Worm (Caenorhabditis elegans) whole organism, midembryonic: Measurements from ENCODE around the gene F44E5.15.

Source experiments
- flt-1 ChIP-seq: fragments of 200-800 bp; sonication (Bioruptor generic); IDR thresholded peaks from 2 replicates; pipeline ENCODE4 v1.3.6; 2022; ENCODE audit warnings: missing genetic modification characterization, missing compliant biosample characterization
- klf-2 ChIP-seq: fragments of 200-800 bp; sonication (Bioruptor generic); conservative IDR thresholded peaks from 2 replicates; pipeline ENCODE4 v1.3.6; 2022; ENCODE audit warnings: missing genetic modification reagents, missing genetic modification characterization, missing compliant biosample characterization
- med-1 ChIP-seq: sonication (generic microtip); optimal IDR thresholded peaks from 2 replicates; lab custom pipeline; 2017; ENCODE audit warnings: missing genetic modification characterization, mild to moderate bottlenecking, missing compliant biosample characterization, antibody characterized with exemption, missing genetic modification reagents; ENCODE audit not compliant: insufficient read depth
- ztf-29 ChIP-seq: fragments of 200-800 bp; sonication (Bioruptor generic); IDR thresholded peaks from 2 replicates; pipeline ENCODE4 v1.3.6; 2022; ENCODE audit warnings: missing genetic modification reagents, missing genetic modification characterization, missing compliant biosample characterization

DNA sequence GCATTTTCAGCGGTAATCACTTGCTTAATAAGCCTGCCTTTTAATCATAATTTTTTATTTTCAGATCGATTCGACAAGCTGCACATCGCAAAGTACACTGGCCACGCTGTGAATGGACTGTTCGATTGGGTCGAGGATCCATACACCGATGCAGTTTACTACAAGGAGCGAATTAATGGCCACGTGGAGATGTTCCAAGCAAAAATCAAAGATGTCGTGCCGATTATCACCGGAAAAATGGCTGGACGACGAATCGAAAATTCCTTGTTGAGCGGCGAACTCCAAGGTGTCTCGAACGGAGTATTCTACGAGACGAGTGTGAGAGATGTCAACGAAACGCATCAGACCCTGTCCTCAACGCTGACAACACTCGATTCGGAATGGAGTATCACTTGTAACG, 45.0 kb upstream of the F44E5.15 start:
- TF ChIP-seq flt-1 (no peak), klf-2 (GFP tag; lab: Robert Waterston, UW) (no peak), med-1 (no peak), ztf-29 (GFP tag; lab: Robert Waterston, UW) (no peak)
